Fruit fly (Drosophila melanogaster) whole organism, embryonic: Measurements from ENCODE around the gene CG32459.

Experiments
- Bgb ChIP-seq: fragments of 200-800 bp; sonication (Bioruptor generic); IDR thresholded peaks from 2 replicates; pipeline ENCODE4 v1.3.6; 2022; ENCODE audit warnings: missing biosample characterization, missing genetic modification characterization; ENCODE audit not compliant: partially characterized antibody
- CG10267 ChIP-seq: fragments of 200-800 bp; sonication (Bioruptor generic); optimal IDR thresholded peaks from 2 replicates; lab custom pipeline; 2018; ENCODE audit warnings: missing biosample characterization, mild to moderate bottlenecking, missing genetic modification characterization, moderate library complexity
- CG12219 ChIP-seq: fragments of 200-800 bp; sonication (Bioruptor generic); optimal IDR thresholded peaks from 3 replicates; lab custom pipeline; 2018; ENCODE audit warnings: missing biosample characterization, mild to moderate bottlenecking, missing genetic modification characterization
- CG13624 ChIP-seq: fragments of 200-800 bp; sonication (Bioruptor generic); optimal IDR thresholded peaks from 2 replicates; lab custom pipeline; 2016; ENCODE audit warnings: missing biosample characterization, missing genetic modification characterization
- CG14860 ChIP-seq: fragments of 200-800 bp; sonication (Bioruptor generic); IDR thresholded peaks from 3 replicates; pipeline ENCODE4 v1.3.6; 2022; ENCODE audit warnings: missing biosample characterization, missing genetic modification characterization; ENCODE audit not compliant: partially characterized antibody
- CG15011 ChIP-seq: fragments of 200-800 bp; sonication (Bioruptor generic); optimal IDR thresholded peaks from 3 replicates; lab custom pipeline; 2018; ENCODE audit warnings: missing biosample characterization, mild to moderate bottlenecking, missing genetic modification characterization
- CG16863 ChIP-seq: fragments of 200-800 bp; sonication (Bioruptor generic); optimal IDR thresholded peaks from 3 replicates; lab custom pipeline; 2016; ENCODE audit warnings: missing biosample characterization, missing genetic modification characterization
- CG17361 ChIP-seq: fragments of 200-800 bp; sonication (Bioruptor generic); IDR thresholded peaks from 3 replicates; pipeline ENCODE4 v1.3.6; 2022; ENCODE audit warnings: missing biosample characterization, missing genetic modification characterization
- CG17829 ChIP-seq: fragments of 200-800 bp; optimal IDR thresholded peaks from 2 replicates; lab custom pipeline; 2019; ENCODE audit warnings: missing biosample characterization, mild to moderate bottlenecking, missing genetic modification characterization, moderate library complexity
- CG18476 ChIP-seq: fragments of 200-800 bp; sonication (Bioruptor generic); optimal IDR thresholded peaks from 2 replicates; lab custom pipeline; 2016; ENCODE audit warnings: missing biosample characterization, mild to moderate bottlenecking, missing genetic modification characterization
- CG18599 ChIP-seq: fragments of 200-800 bp; sonication (Bioruptor generic); optimal IDR thresholded peaks from 3 replicates; lab custom pipeline; 2017; ENCODE audit warnings: missing biosample characterization, missing genetic modification characterization, mild to moderate bottlenecking, moderate library complexity, missing genetic modification reagents
- CG2129 ChIP-seq: fragments of 200-800 bp; sonication (Bioruptor generic); IDR thresholded peaks from 2 replicates; pipeline ENCODE4 v1.3.6; 2022; ENCODE audit warnings: missing biosample characterization, missing genetic modification characterization; ENCODE audit not compliant: partially characterized antibody
- CG3281 ChIP-seq: fragments of 200-800 bp; sonication (Bioruptor generic); optimal IDR thresholded peaks from 3 replicates; lab custom pipeline; 2017; ENCODE audit warnings: missing biosample characterization, mild to moderate bottlenecking, missing genetic modification characterization
- CG4854 ChIP-seq: fragments of 200-800 bp; sonication (Bioruptor generic); optimal IDR thresholded peaks from 2 replicates; lab custom pipeline; 2016; ENCODE audit warnings: missing biosample characterization, missing genetic modification characterization, inconsistent platforms
- CG6683 ChIP-seq: fragments of 200-800 bp; sonication (Bioruptor generic); optimal IDR thresholded peaks from 2 replicates; lab custom pipeline; 2017; ENCODE audit warnings: missing biosample characterization, mild to moderate bottlenecking, missing genetic modification characterization, missing genetic modification reagents
- CG7786 ChIP-seq: fragments of 200-800 bp; sonication (Bioruptor generic); optimal IDR thresholded peaks from 2 replicates; lab custom pipeline; 2016; ENCODE audit warnings: missing biosample characterization, missing genetic modification characterization
- CG7839 ChIP-seq: fragments of 200-800 bp; sonication (Bioruptor generic); optimal IDR thresholded peaks from 3 replicates; lab custom pipeline; 2018; ENCODE audit warnings: missing biosample characterization, mild to moderate bottlenecking, missing genetic modification characterization, moderate library complexity
- CG8765 ChIP-seq: fragments of 200-800 bp; sonication (Bioruptor generic); IDR thresholded peaks from 2 replicates; pipeline ENCODE4 v1.3.6; 2022; ENCODE audit warnings: missing biosample characterization, missing genetic modification characterization
- CG9932 ChIP-seq: fragments of 200-800 bp; sonication (Bioruptor generic); IDR thresholded peaks from 2 replicates; pipeline ENCODE4 v1.3.6; 2022; ENCODE audit warnings: missing biosample characterization, missing genetic modification characterization
- CTCF ChIP-seq: fragments of 200-800 bp; sonication (Bioruptor generic); optimal IDR thresholded peaks from 2 replicates; lab custom pipeline; 2017; ENCODE audit warnings: missing biosample characterization, mild to moderate bottlenecking, missing genetic modification characterization, moderate library complexity
- Dfd ChIP-seq, 2 experiments: fragments of >200 bp; optimal IDR thresholded peaks; 2 replicates each; lab custom pipeline; 2017; ENCODE audit warnings: missing biosample characterization in 2 of 2, missing genetic modification characterization in 2 of 2
- Dip2 ChIP-seq: fragments of 200-800 bp; sonication (Bioruptor generic); IDR thresholded peaks from 2 replicates; pipeline ENCODE4 v1.3.6; 2022; ENCODE audit warnings: missing biosample characterization, missing genetic modification characterization
- Doc3 ChIP-seq: fragments of 200-800 bp; sonication (Bioruptor generic); IDR thresholded peaks from 3 replicates; pipeline ENCODE4 v1.3.6; 2022; ENCODE audit warnings: missing biosample characterization, missing genetic modification characterization; ENCODE audit not compliant: partially characterized antibody
- H2.0 ChIP-seq: fragments of 200-800 bp; sonication (Bioruptor generic); IDR thresholded peaks from 2 replicates; pipeline ENCODE4 v1.3.6; 2022; ENCODE audit warnings: missing biosample characterization, missing genetic modification characterization
- HmgZ ChIP-seq: fragments of 200-800 bp; sonication (Bioruptor generic); optimal IDR thresholded peaks from 2 replicates; lab custom pipeline; 2018; ENCODE audit warnings: missing biosample characterization, mild to moderate bottlenecking, missing genetic modification characterization
- Hr3 ChIP-seq: fragments of 200-800 bp; sonication (Bioruptor generic); optimal IDR thresholded peaks from 3 replicates; lab custom pipeline; 2016; ENCODE audit warnings: missing biosample characterization, missing genetic modification characterization
- Hr78 ChIP-seq, 2 experiments: fragments of 200-800 bp in 1 of 2; fragments of >200 bp in 1 of 2; sonication (Bioruptor generic) in 1 of 2; optimal IDR thresholded peaks; 2 replicates each; lab custom pipeline; 2017 to 2019; ENCODE audit warnings: missing biosample characterization in 2 of 2, missing genetic modification characterization in 2 of 2, mild to moderate bottlenecking in 1 of 2, moderate library complexity in 1 of 2
- Lpt ChIP-seq: fragments of >200 bp; optimal IDR thresholded peaks from 2 replicates; lab custom pipeline; 2018; ENCODE audit warnings: missing biosample characterization, missing genetic modification characterization
- MBD-R2 ChIP-seq: fragments of 200-800 bp; sonication (Bioruptor generic); IDR thresholded peaks from 2 replicates; pipeline ENCODE4 v1.3.6; 2022; ENCODE audit warnings: missing biosample characterization, missing genetic modification characterization
- Mrtf ChIP-seq: fragments of 200-800 bp; sonication (Bioruptor generic); IDR thresholded peaks from 3 replicates; pipeline ENCODE4 v1.3.6; 2022; ENCODE audit warnings: missing biosample characterization, missing genetic modification characterization
- Myb ChIP-seq: fragments of 200-800 bp; sonication (Bioruptor generic); optimal IDR thresholded peaks from 2 replicates; lab custom pipeline; 2016; ENCODE audit warnings: missing biosample characterization, missing genetic modification characterization
- Ptx1 ChIP-seq: fragments of 200-800 bp; sonication (Bioruptor generic); IDR thresholded peaks from 2 replicates; pipeline ENCODE4 v1.3.6; 2022; ENCODE audit warnings: missing biosample characterization, missing genetic modification characterization
- Stat92E ChIP-seq, 3 experiments: fragments of >200 bp in 2 of 3; fragments of 200-800 bp in 1 of 3; sonication (Bioruptor generic) in 1 of 3; optimal IDR thresholded peaks; 2 replicates each; lab custom pipeline; 2017 to 2019; ENCODE audit warnings: missing biosample characterization in 3 of 3, missing genetic modification characterization in 3 of 3, mild to moderate bottlenecking in 1 of 3, moderate library complexity in 1 of 3
- ato ChIP-seq: fragments of 200-800 bp; sonication (Bioruptor generic); IDR thresholded peaks from 2 replicates; pipeline ENCODE4 v1.3.6; 2022; ENCODE audit warnings: missing biosample characterization, missing genetic modification characterization; ENCODE audit not compliant: partially characterized antibody
- bsh ChIP-seq, 2 experiments: fragments of 200-800 bp; sonication (Bioruptor generic); optimal IDR thresholded peaks; 2 replicates each; lab custom pipeline; 2017 to 2018; ENCODE audit warnings: mild to moderate bottlenecking in 2 of 2, missing biosample characterization in 2 of 2, missing genetic modification characterization in 2 of 2, moderate library complexity in 1 of 2
- chn ChIP-seq: fragments of 200-800 bp; sonication (Bioruptor generic); optimal IDR thresholded peaks from 2 replicates; lab custom pipeline; 2016; ENCODE audit warnings: missing biosample characterization, missing genetic modification characterization
- ems ChIP-seq: fragments of 200-800 bp; sonication (Bioruptor generic); optimal IDR thresholded peaks from 3 replicates; lab custom pipeline; 2016; ENCODE audit warnings: missing biosample characterization, missing genetic modification characterization
- eyg ChIP-seq: fragments of 200-800 bp; sonication (Bioruptor generic); optimal IDR thresholded peaks from 3 replicates; lab custom pipeline; 2016; ENCODE audit warnings: missing biosample characterization, missing genetic modification characterization
- fd102C ChIP-seq: fragments of 200-800 bp; sonication (Bioruptor generic); optimal IDR thresholded peaks from 2 replicates; lab custom pipeline; 2018; ENCODE audit warnings: missing biosample characterization, mild to moderate bottlenecking, missing genetic modification characterization, moderate library complexity
- gfzf ChIP-seq: fragments of 200-800 bp; sonication (Bioruptor generic); optimal IDR thresholded peaks from 2 replicates; lab custom pipeline; 2016; ENCODE audit warnings: missing biosample characterization, mild to moderate bottlenecking, missing genetic modification characterization, moderate library complexity
- grn ChIP-seq: fragments of 200-800 bp; sonication (Bioruptor generic); optimal IDR thresholded peaks from 3 replicates; lab custom pipeline; 2017; ENCODE audit warnings: missing biosample characterization, missing genetic modification characterization
- gsb-n ChIP-seq: fragments of 200-800 bp; sonication (Bioruptor generic); optimal IDR thresholded peaks from 3 replicates; lab custom pipeline; 2018; ENCODE audit warnings: missing biosample characterization, mild to moderate bottlenecking, missing genetic modification characterization
- h ChIP-seq: fragments of >200 bp; optimal IDR thresholded peaks from 2 replicates; lab custom pipeline; 2017
- her ChIP-seq: fragments of 200-800 bp; sonication (Bioruptor generic); optimal IDR thresholded peaks from 2 replicates; lab custom pipeline; 2016; ENCODE audit warnings: missing biosample characterization, missing genetic modification characterization
- inv ChIP-seq: fragments of 200-800 bp; sonication (Bioruptor generic); IDR thresholded peaks from 2 replicates; pipeline ENCODE4 v1.3.6; 2022; ENCODE audit warnings: missing biosample characterization, missing genetic modification characterization; ENCODE audit not compliant: partially characterized antibody
- nmo ChIP-seq: fragments of 200-800 bp; sonication (Bioruptor generic); optimal IDR thresholded peaks from 2 replicates; lab custom pipeline; 2018; ENCODE audit warnings: missing biosample characterization, mild to moderate bottlenecking, missing genetic modification characterization, moderate library complexity
- oc ChIP-seq: fragments of 200-800 bp; sonication (Bioruptor generic); optimal IDR thresholded peaks from 2 replicates; lab custom pipeline; 2018; ENCODE audit warnings: missing biosample characterization, mild to moderate bottlenecking, missing genetic modification characterization, moderate library complexity
- ranshi ChIP-seq: fragments of 200-800 bp; sonication (Bioruptor generic); IDR thresholded peaks from 2 replicates; pipeline ENCODE4 v1.3.6; 2022; ENCODE audit warnings: missing biosample characterization, missing genetic modification characterization
- trh ChIP-seq: fragments of 200-800 bp; sonication (Bioruptor generic); optimal IDR thresholded peaks from 2 replicates; lab custom pipeline; 2016; ENCODE audit warnings: missing biosample characterization, missing genetic modification characterization
- zfh1 ChIP-seq: fragments of 200-800 bp; sonication (Bioruptor generic); IDR thresholded peaks from 3 replicates; pipeline ENCODE4 v1.3.6; 2022; ENCODE audit warnings: missing biosample characterization, missing genetic modification characterization

Gene CG32459

dm6 chr3L:22868070-22868469, 12.2 kb upstream of the CG32459 start, which contains the start of gene EMC4 (continued):
- TF ChIP-seq CG7839 (tag; lab: Kevin White, UChicago) (peak; percentile 40), trh (GFP tag; lab: Kevin White, UChicago) (no peak), fd102C (GFP tag; lab: Kevin White, UChicago) (no peak), ems (GFP tag; lab: Kevin White, UChicago) (peak; percentile 44), inv (peak; percentile 41; the same call in 1 of the 2 replicates), CG3281 (GFP tag; lab: Kevin White, UChicago) (peak; percentile 34), Stat92E (GFP tag; optimal IDR thresholded peaks at IDR 0.05; lab: Kevin White, UChicago) (peak in 1 of 3 experiments; percentile 1), CG18476 (GFP tag; lab: Kevin White, UChicago) (peak; percentile 28), Bgb (GFP tag; lab: Robert Waterston, UW) (peak; percentile 80), gsb-n (tag; lab: Kevin White, UChicago) (peak; percentile 11), CTCF (GFP tag; lab: Kevin White, UChicago) (peak; percentile 14), eyg (GFP tag; lab: Kevin White, UChicago) (peak; percentile 8), CG12219 (GFP tag; lab: Kevin White, UChicago) (no peak), ato (GFP tag; lab: Robert Waterston, UW) (peak; percentile 68), CG13624 (GFP tag; lab: Kevin White, UChicago) (peak; percentile 72), CG9932 (GFP tag; lab: Robert Waterston, UW) (peak; percentile 73), Dip2 (no peak), CG16863 (peak; percentile 35), her (GFP tag; lab: Kevin White, UChicago) (peak; percentile 65), CG15011 (GFP tag; lab: Kevin White, UChicago) (no peak), Hr78 (GFP tag; optimal IDR thresholded peaks at IDR 0.05; lab: Kevin White, UChicago) (no peak), Doc3 (GFP tag; lab: Robert Waterston, UW) (peak; percentile 36; the same call in 1 of the 3 replicates), h (no peak), CG17829 (tag; lab: Kevin White, UChicago) (peak; percentile 64), CG18599 (GFP tag; lab: Kevin White, UChicago) (peak; percentile 38), CG6683 (GFP tag; lab: Kevin White, UChicago) (peak; percentile 43), CG4854 (GFP tag; lab: Kevin White, UChicago) (peak; percentile 53), CG2129 (GFP tag; lab: Robert Waterston, UW) (0 out of 2 replicates have a peak, but pooled peaks have one; percentile 20), bsh (GFP tag; optimal IDR thresholded peaks at IDR 0.05; lab: Kevin White, UChicago) (peak in 1 of 2 experiments; percentile 25), oc (tag; lab: Kevin White, UChicago) (no peak), Ptx1 (GFP tag; lab: Robert Waterston, UW) (no peak), MBD-R2 (GFP tag; lab: Robert Waterston, UW) (peak; percentile 71), CG17361 (peak; percentile 27; the same call in 1 of the 3 replicates), Lpt (GFP tag; lab: Kevin White, UChicago) (no peak), ranshi (peak; percentile 23; the same call in 1 of the 2 replicates), Dfd (GFP tag; optimal IDR thresholded peaks at IDR 0.05; lab: Kevin White, UChicago) (no peak), CG8765 (GFP tag; lab: Robert Waterston, UW) (no peak), nmo (GFP tag; lab: Kevin White, UChicago) (peak; percentile 35), Mrtf (GFP tag; lab: Robert Waterston, UW) (no peak), grn (GFP tag; lab: Kevin White, UChicago) (no peak), H2.0 (GFP tag; lab: Robert Waterston, UW) (no peak), HmgZ (tag; lab: Kevin White, UChicago) (peak; percentile 77), CG14860 (GFP tag; lab: Robert Waterston, UW) (peak; percentile 63; the same call in 2 of the 3 replicates), gfzf (GFP tag; lab: Kevin White, UChicago) (peak; percentile 21), chn (GFP tag; lab: Kevin White, UChicago) (peak; percentile 44), CG7786 (peak; percentile 58), CG10267 (tag; lab: Kevin White, UChicago) (peak; percentile 97), Hr3 (GFP tag; lab: Kevin White, UChicago) (peak; percentile 28), Myb (GFP tag; lab: Kevin White, UChicago) (peak; percentile 51), zfh1 (peak; percentile 59; the same call in 1 of the 3 replicates)
